Worm (Caenorhabditis elegans) whole organism, young adult: ENCODE data around the gene cdf-1.

ENCODE experiments used
- B0019.2 ChIP-seq: fragments of 200-800 bp; sonication (Bioruptor generic); conservative IDR thresholded peaks from 2 replicates; pipeline ENCODE4 v1.3.6; 2022; ENCODE audit warnings: missing genetic modification reagents, missing genetic modification characterization, missing compliant biosample characterization
- C06A6.2 ChIP-seq: fragments of 200-800 bp; sonication (Bioruptor generic); conservative IDR thresholded peaks from 2 replicates; pipeline ENCODE4 v1.3.6; 2022; ENCODE audit warnings: missing genetic modification characterization, missing compliant biosample characterization
- D2030.7 ChIP-seq: fragments of 200-800 bp; sonication (Bioruptor generic); IDR thresholded peaks from 2 replicates; pipeline ENCODE4 v1.3.6; 2022; ENCODE audit warnings: missing genetic modification reagents, missing genetic modification characterization, missing compliant biosample characterization
- F10E7.11 ChIP-seq: sonication (generic microtip); optimal IDR thresholded peaks from 2 replicates; lab custom pipeline; 2017; ENCODE audit warnings: mild to moderate bottlenecking, missing genetic modification characterization, moderate library complexity, missing compliant biosample characterization
- F23B12.7 ChIP-seq: sonication (generic microtip); optimal IDR thresholded peaks from 2 replicates; lab custom pipeline; 2017; ENCODE audit warnings: missing genetic modification characterization, mild to moderate bottlenecking, missing compliant biosample characterization, antibody characterized with exemption, moderate library complexity; ENCODE audit not compliant: insufficient read depth
- F37B4.10 ChIP-seq: fragments of 200-800 bp; sonication (Bioruptor generic); IDR thresholded peaks from 2 replicates; pipeline ENCODE4 v1.3.6; 2022; ENCODE audit warnings: missing genetic modification characterization, missing compliant biosample characterization
- F52B5.7 ChIP-seq: sonication (generic microtip); optimal IDR thresholded peaks from 2 replicates; lab custom pipeline; 2016; ENCODE audit warnings: mild to moderate bottlenecking, missing genetic modification characterization, missing compliant biosample characterization
- F57C9.4 ChIP-seq: sonication (generic microtip); optimal IDR thresholded peaks from 2 replicates; lab custom pipeline; 2017; ENCODE audit warnings: mild to moderate bottlenecking, missing genetic modification characterization, missing compliant biosample characterization
- K11D2.4 ChIP-seq: fragments of 200-800 bp; sonication (Bioruptor generic); IDR thresholded peaks from 2 replicates; pipeline ENCODE4 v1.3.6; 2022; ENCODE audit warnings: missing genetic modification reagents, missing genetic modification characterization, missing compliant biosample characterization
- T07F8.4 ChIP-seq: sonication (generic microtip); optimal IDR thresholded peaks from 2 replicates; lab custom pipeline; 2016; ENCODE audit warnings: mild to moderate bottlenecking, missing genetic modification characterization, moderate library complexity, missing compliant biosample characterization
- Y56A3A.18 ChIP-seq: fragments of 200-800 bp; sonication (Bioruptor generic); IDR thresholded peaks from 2 replicates; pipeline ENCODE4 v1.3.6; 2022; ENCODE audit warnings: missing genetic modification reagents, missing genetic modification characterization, missing compliant biosample characterization
- Y79H2A.3 ChIP-seq: fragments of 200-800 bp; sonication (Bioruptor generic); conservative IDR thresholded peaks from 2 replicates; pipeline ENCODE4 v1.3.6; 2022; ENCODE audit warnings: missing genetic modification reagents, missing genetic modification characterization, missing compliant biosample characterization
- aptf-2 ChIP-seq: fragments of 200-800 bp; sonication (Bioruptor generic); conservative IDR thresholded peaks from 2 replicates; pipeline ENCODE4 v1.3.6; 2022; ENCODE audit warnings: missing genetic modification reagents, missing genetic modification characterization, missing compliant biosample characterization
- athp-1 ChIP-seq: sonication (generic microtip); optimal IDR thresholded peaks from 2 replicates; lab custom pipeline; 2017; ENCODE audit warnings: mild to moderate bottlenecking, missing genetic modification characterization, missing compliant biosample characterization
- cebp-1 ChIP-seq, 2 experiments: fragments of 200-800 bp in 1 of 2; sonication (Bioruptor generic) in 1 of 2; sonication (generic microtip) in 1 of 2; IDR thresholded peaks in 1 of 2; optimal IDR thresholded peaks in 1 of 2; 2 replicates each; pipeline versions ENCODE4 v1.3.6 to Lab custom; 2017 to 2022; ENCODE audit warnings: missing compliant biosample characterization in 2 of 2, missing genetic modification characterization in 2 of 2, mild to moderate bottlenecking in 1 of 2, missing genetic modification reagents in 1 of 2, moderate library complexity in 1 of 2
- ceh-58 ChIP-seq: fragments of 200-800 bp; sonication (Bioruptor generic); IDR thresholded peaks from 2 replicates; pipeline ENCODE4 v1.3.6; 2022; ENCODE audit warnings: missing genetic modification characterization, missing compliant biosample characterization
- ceh-79 ChIP-seq: sonication (generic microtip); optimal IDR thresholded peaks from 2 replicates; lab custom pipeline; 2017; ENCODE audit warnings: mild to moderate bottlenecking, missing genetic modification characterization, missing compliant biosample characterization
- chd-7 ChIP-seq: sonication (generic microtip); optimal IDR thresholded peaks from 2 replicates; lab custom pipeline; 2016; ENCODE audit warnings: mild to moderate bottlenecking, missing genetic modification characterization, moderate library complexity, missing compliant biosample characterization
- die-1 ChIP-seq: sonication (generic microtip); optimal IDR thresholded peaks from 2 replicates; lab custom pipeline; 2016; ENCODE audit warnings: missing genotype, mild to moderate bottlenecking, missing genetic modification characterization, missing compliant biosample characterization
- egl-44 ChIP-seq: fragments of 200-800 bp; sonication (Bioruptor generic); IDR thresholded peaks from 2 replicates; pipeline ENCODE4 v1.3.6; 2022; ENCODE audit warnings: missing genetic modification reagents, missing genetic modification characterization, missing compliant biosample characterization
- ekl-4 ChIP-seq: fragments of 200-800 bp; sonication (Bioruptor generic); IDR thresholded peaks from 2 replicates; pipeline ENCODE4 v1.3.6; 2022; ENCODE audit warnings: missing genetic modification reagents, missing genetic modification characterization, missing compliant biosample characterization
- gei-17 ChIP-seq: fragments of 200-800 bp; sonication (Bioruptor generic); optimal IDR thresholded peaks from 2 replicates; lab custom pipeline; 2018; ENCODE audit warnings: mild to moderate bottlenecking, missing genetic modification characterization, missing compliant biosample characterization
- him-1 ChIP-seq: sonication (generic microtip); optimal IDR thresholded peaks from 2 replicates; lab custom pipeline; 2016; ENCODE audit warnings: missing genotype, missing genetic modification reagents, missing genetic modification characterization, missing compliant biosample characterization
- hlh-26 ChIP-seq: fragments of 200-800 bp; sonication (Bioruptor generic); conservative IDR thresholded peaks from 2 replicates; pipeline ENCODE4 v1.3.6; 2022; ENCODE audit warnings: missing genetic modification reagents, missing genetic modification characterization, missing compliant biosample characterization
- hmg-20 ChIP-seq: fragments of 200-800 bp; sonication (Bioruptor generic); IDR thresholded peaks from 2 replicates; pipeline ENCODE4 v1.3.6; 2022; ENCODE audit warnings: missing genetic modification reagents, missing genetic modification characterization, missing compliant biosample characterization
- hrde-1 ChIP-seq: sonication (generic microtip); optimal IDR thresholded peaks from 2 replicates; lab custom pipeline; 2016; ENCODE audit warnings: missing genetic modification characterization, mild to moderate bottlenecking, missing compliant biosample characterization, moderate library complexity, missing genotype, missing genetic modification reagents, borderline replicate concordance
- lag-1 ChIP-seq: fragments of 200-800 bp; sonication (Bioruptor generic); IDR thresholded peaks from 2 replicates; pipeline ENCODE4 v1.3.6; 2022; ENCODE audit warnings: missing genetic modification reagents, missing genetic modification characterization, missing compliant biosample characterization
- let-526 ChIP-seq: fragments of 200-800 bp; sonication (Bioruptor generic); IDR thresholded peaks from 2 replicates; pipeline ENCODE4 v1.3.6; 2022; ENCODE audit warnings: missing genetic modification reagents, missing genetic modification characterization, missing compliant biosample characterization
- let-607 ChIP-seq, 2 experiments: fragments of 200-800 bp in 1 of 2; sonication (Bioruptor generic) in 1 of 2; sonication (generic microtip) in 1 of 2; optimal IDR thresholded peaks; 2 replicates each; lab custom pipeline; 2016 to 2018; ENCODE audit warnings: mild to moderate bottlenecking in 2 of 2, missing compliant biosample characterization in 2 of 2, missing genetic modification characterization in 2 of 2, moderate library complexity in 2 of 2, missing genotype in 1 of 2
- lin-40 ChIP-seq: sonication (generic microtip); optimal IDR thresholded peaks from 2 replicates; lab custom pipeline; 2016; ENCODE audit warnings: missing genetic modification characterization, mild to moderate bottlenecking, missing compliant biosample characterization, missing genotype, missing genetic modification reagents
- madf-3 ChIP-seq: fragments of 200-800 bp; sonication (Bioruptor generic); IDR thresholded peaks from 2 replicates; pipeline ENCODE4 v1.3.6; 2022; ENCODE audit warnings: missing genetic modification reagents, missing genetic modification characterization, missing compliant biosample characterization
- madf-6 ChIP-seq: fragments of 200-800 bp; sonication (Bioruptor generic); IDR thresholded peaks from 2 replicates; pipeline ENCODE4 v1.3.6; 2022; ENCODE audit warnings: missing genetic modification reagents, missing genetic modification characterization, missing compliant biosample characterization
- mxl-1 ChIP-seq: sonication (generic microtip); optimal IDR thresholded peaks from 2 replicates; lab custom pipeline; 2016; ENCODE audit warnings: missing genetic modification characterization, missing compliant biosample characterization
- nfya-1 ChIP-seq: sonication (generic microtip); optimal IDR thresholded peaks from 2 replicates; lab custom pipeline; 2017; ENCODE audit warnings: antibody characterized with exemption, missing compliant biosample characterization, missing genetic modification characterization, borderline replicate concordance; ENCODE audit not compliant: insufficient read depth
- pbrm-1 ChIP-seq: fragments of 200-800 bp; sonication (Bioruptor generic); IDR thresholded peaks from 2 replicates; pipeline ENCODE4 v1.3.6; 2022; ENCODE audit warnings: missing genetic modification reagents, missing genetic modification characterization, missing compliant biosample characterization
- rcor-1 ChIP-seq: fragments of 200-800 bp; sonication (Bioruptor generic); IDR thresholded peaks from 2 replicates; pipeline ENCODE4 v1.3.6; 2022; ENCODE audit warnings: missing genetic modification reagents, missing genetic modification characterization, missing compliant biosample characterization
- sdz-38 ChIP-seq: sonication (generic microtip); optimal IDR thresholded peaks from 2 replicates; lab custom pipeline; 2016; ENCODE audit warnings: missing genotype, missing genetic modification characterization, missing compliant biosample characterization
- snpc-1.3 ChIP-seq: sonication (generic microtip); optimal IDR thresholded peaks from 2 replicates; lab custom pipeline; 2017; ENCODE audit warnings: missing genetic modification characterization, mild to moderate bottlenecking, missing compliant biosample characterization, antibody characterized with exemption, moderate library complexity, missing genotype, missing genetic modification reagents; ENCODE audit not compliant: insufficient read depth
- snpc-3.4 ChIP-seq: sonication (generic microtip); optimal IDR thresholded peaks from 2 replicates; lab custom pipeline; 2017; ENCODE audit warnings: missing genetic modification characterization, mild to moderate bottlenecking, missing compliant biosample characterization, antibody characterized with exemption, moderate library complexity, missing genotype, missing genetic modification reagents
- snpc-4 ChIP-seq, 5 experiments: fragments of 150-350 bp in 1 of 5; sonication (generic microtip) in 4 of 5; optimal IDR thresholded peaks; 2 replicates each; lab custom pipeline; 2014 to 2018; ENCODE audit warnings: missing genetic modification characterization in 5 of 5, missing biosample characterization in 3 of 5, antibody characterized with exemption in 2 of 5, mild to moderate bottlenecking in 2 of 5, missing compliant biosample characterization in 2 of 5, missing genotype in 2 of 5, moderate library complexity in 2 of 5, missing genetic modification reagents in 1 of 5
- tbp1 ChIP-seq: fragments of 200-800 bp; sonication (Bioruptor generic); optimal IDR thresholded peaks from 2 replicates; lab custom pipeline; 2018; ENCODE audit warnings: mild to moderate bottlenecking, missing genetic modification characterization, missing compliant biosample characterization
- tbx-9 ChIP-seq: sonication (generic microtip); optimal IDR thresholded peaks from 2 replicates; lab custom pipeline; 2016; ENCODE audit warnings: borderline replicate concordance, missing genetic modification characterization, inconsistent platforms, missing compliant biosample characterization
- tlf-1 ChIP-seq: fragments of 200-800 bp; sonication (Bioruptor generic); optimal IDR thresholded peaks from 2 replicates; lab custom pipeline; 2018; ENCODE audit warnings: mild to moderate bottlenecking, missing genetic modification characterization, missing compliant biosample characterization
- zfh-2 ChIP-seq: fragments of 200-800 bp; sonication (Bioruptor generic); conservative IDR thresholded peaks from 2 replicates; pipeline ENCODE4 v1.3.6; 2022; ENCODE audit warnings: missing genetic modification reagents, missing genetic modification characterization, missing compliant biosample characterization
- ztf-22 ChIP-seq: fragments of 200-800 bp; sonication (Bioruptor generic); optimal IDR thresholded peaks from 2 replicates; lab custom pipeline; 2018; ENCODE audit warnings: mild to moderate bottlenecking, missing genetic modification characterization, moderate library complexity, missing compliant biosample characterization
- ztf-26 ChIP-seq: sonication (generic microtip); optimal IDR thresholded peaks from 2 replicates; lab custom pipeline; 2017; ENCODE audit warnings: missing genetic modification characterization, missing compliant biosample characterization

The cdf-1 gene

DNA sequence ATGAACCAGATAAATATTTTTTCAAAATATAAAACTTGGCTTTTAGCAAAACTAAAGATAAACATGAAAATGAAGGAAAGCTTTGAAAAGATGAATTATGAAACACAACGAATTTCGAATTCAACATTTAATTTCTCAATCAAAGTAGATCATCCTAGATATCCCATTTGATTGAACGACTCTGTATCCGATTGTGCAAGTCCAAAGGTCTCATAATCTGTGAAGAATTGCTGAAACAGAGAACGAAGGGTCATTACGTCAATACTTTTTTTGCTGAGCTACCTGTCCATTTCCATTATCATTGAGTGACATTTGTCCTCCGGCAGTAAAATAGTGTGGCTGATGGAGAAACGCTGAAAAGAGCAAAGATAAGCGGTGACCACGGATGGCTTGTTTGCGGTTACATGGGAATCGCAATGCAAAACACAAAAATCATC is 17.7 kb upstream of the cdf-1 start (continued):
- no peak for TF ChIP-seq lag-1 (GFP tag; lab: Robert Waterston, UW)
- TF ChIP-seq K11D2.4 (GFP tag; lab: Robert Waterston, UW), result 0 out of 2 replicates have a peak, but pooled peaks have one; percentile 21
- no peak for TF ChIP-seq ceh-58 (GFP tag; lab: Robert Waterston, UW)
- TF ChIP-seq let-607 (tag; optimal IDR thresholded peaks at IDR 0.05; lab: Kevin White, UChicago), result peak; percentile 51 to 59
- TF ChIP-seq B0019.2 (GFP tag; lab: Robert Waterston, UW), result no peak
- TF ChIP-seq zfh-2 (GFP tag; lab: Robert Waterston, UW), result no peak
- TF ChIP-seq madf-6 (GFP tag; lab: Robert Waterston, UW), result no peak
- peak; percentile 55 for TF ChIP-seq gei-17 (GFP tag; lab: Kevin White, UChicago)
- TF ChIP-seq mxl-1 (tag; lab: Kevin White, UChicago), result no peak
- no peak for TF ChIP-seq sdz-38 (tag; lab: Kevin White, UChicago)
- peak; percentile 84 for TF ChIP-seq Y56A3A.18 (GFP tag; lab: Robert Waterston, UW)
- no peak for TF ChIP-seq tbx-9 (tag; lab: Kevin White, UChicago)
- TF ChIP-seq madf-3 (GFP tag; lab: Robert Waterston, UW), result 0 out of 2 replicates have a peak, but pooled peaks have one; percentile 79
- TF ChIP-seq D2030.7 (GFP tag; lab: Robert Waterston, UW), result no peak
- no peak for TF ChIP-seq F52B5.7 (tag; lab: Kevin White, UChicago)
- peak; percentile 38; the same call in 1 of the 2 replicates for TF ChIP-seq C06A6.2 (GFP tag; lab: Robert Waterston, UW)
- no peak for TF ChIP-seq let-526 (GFP tag; lab: Robert Waterston, UW)
- TF ChIP-seq ekl-4, result peak; percentile 71
- TF ChIP-seq hrde-1 (tag; lab: Kevin White, UChicago), result no peak
- peak; percentile 45 for TF ChIP-seq pbrm-1 (GFP tag; lab: Robert Waterston, UW)
- no peak for TF ChIP-seq rcor-1 (GFP tag; lab: Robert Waterston, UW)
- TF ChIP-seq tbp1 (GFP tag; lab: Kevin White, UChicago), result no peak
- TF ChIP-seq F23B12.7 (tag; lab: Kevin White, UChicago), result no peak
- peak; percentile 7 for TF ChIP-seq lin-40 (tag; lab: Kevin White, UChicago)
- TF ChIP-seq F57C9.4 (tag; lab: Kevin White, UChicago), result no peak
- no peak; the same call in 1 of the 2 replicates for TF ChIP-seq egl-44 (GFP tag; lab: Robert Waterston, UW)
- no peak for TF ChIP-seq F37B4.10 (GFP tag; lab: Robert Waterston, UW)
- no peak for TF ChIP-seq snpc-4 (GFP tag; optimal IDR thresholded peaks at IDR 0.05; lab: Kevin White, UChicago)
- no peak for TF ChIP-seq snpc-4 (tag; optimal IDR thresholded peaks at IDR 0.05; lab: Kevin White, UChicago)
- TF ChIP-seq snpc-1.3, result no peak
- peak; percentile 87 for TF ChIP-seq chd-7
- no peak for TF ChIP-seq him-1 (tag; lab: Kevin White, UChicago)
- TF ChIP-seq snpc-3.4 (tag; lab: Kevin White, UChicago), result no peak
- no peak for TF ChIP-seq Y79H2A.3 (GFP tag; lab: Robert Waterston, UW)
- TF ChIP-seq die-1, result no peak
- TF ChIP-seq ztf-26 (tag; lab: Kevin White, UChicago), result no peak
- peak; percentile 49; the same call in 1 of the 2 replicates for TF ChIP-seq hmg-20
- TF ChIP-seq aptf-2 (GFP tag; lab: Robert Waterston, UW), result no peak
- no peak for TF ChIP-seq T07F8.4 (tag; lab: Kevin White, UChicago)
- TF ChIP-seq hlh-26 (GFP tag; lab: Robert Waterston, UW), result no peak
- TF ChIP-seq ztf-22 (GFP tag; lab: Kevin White, UChicago), result peak; percentile 40
- TF ChIP-seq ceh-79 (tag; lab: Kevin White, UChicago), result no peak
- TF ChIP-seq athp-1 (tag; lab: Kevin White, UChicago), result no peak
- TF ChIP-seq tlf-1 (GFP tag; lab: Kevin White, UChicago), result peak; percentile 69
- no peak for TF ChIP-seq cebp-1 (GFP tag; IDR thresholded peaks at IDR 0.05; lab: Robert Waterston, UW)
- TF ChIP-seq cebp-1 (tag; optimal IDR thresholded peaks at IDR 0.05; lab: Kevin White, UChicago), result peak; percentile 79
- TF ChIP-seq F10E7.11 (tag; lab: Kevin White, UChicago), result peak; percentile 73
- TF ChIP-seq nfya-1, result no peak
